Worm (Caenorhabditis elegans): ENCODE data around the gene cdk-11.2.

- TF ChIP-seq zip-11 (GFP tag; IDR thresholded peaks at IDR 0.05), result no peak
- TF ChIP-seq nhr-237 (tag; optimal IDR thresholded peaks at IDR 0.05), result no peak
- TF ChIP-seq pha-4 (GFP tag; IDR thresholded peaks at IDR 0.05), result no peak
- TF ChIP-seq pha-4 (tag; optimal IDR thresholded peaks at IDR 0.05), result no peak
- peak; percentile 52 for TF ChIP-seq pqm-1 (tag; optimal IDR thresholded peaks at IDR 0.05)
- no peak for TF ChIP-seq daf-8 (GFP tag; IDR thresholded peaks at IDR 0.05)
- TF ChIP-seq T20F7.1 (GFP tag; optimal IDR thresholded peaks at IDR 0.05), result no peak
- no peak for TF ChIP-seq mdt-29 (GFP tag; IDR thresholded peaks at IDR 0.05)
- TF ChIP-seq ZK546.5 (tag; optimal IDR thresholded peaks at IDR 0.05), result no peak
- no peak for TF ChIP-seq fos-1 (tag; optimal IDR thresholded peaks at IDR 0.05)
- no peak for TF ChIP-seq zag-1 (tag; optimal IDR thresholded peaks at IDR 0.05)
- no peak for TF ChIP-seq skn-1 (tag; optimal IDR thresholded peaks at IDR 0.05)
Observed at ce11 chrX:10440781-10441180, 21.2 kb upstream of the cdk-11.2 start.

All from whole organism, L4 larva.